Worm (Caenorhabditis elegans): ENCODE results near the gene hpo-26.

hpo-26 gene

ce11 chrV:6487878-6488277 lies 45.0 kb downstream of the hpo-26 start (continued):
- TF ChIP-seq jun-1 (tag; optimal IDR thresholded peaks at IDR 0.05) (no peak), gei-8 (GFP tag; optimal IDR thresholded peaks at IDR 0.05) (peak; percentile 21), dmd-6 (GFP tag; IDR thresholded peaks at IDR 0.05) (peak; percentile 35; the same call in 1 of the 2 replicates), dve-1 (tag; optimal IDR thresholded peaks at IDR 0.05; ENCODE audit: insufficient read depth) (peak; percentile 30), php-3 (GFP tag; IDR thresholded peaks at IDR 0.05) (no peak), ceh-62 (tag; optimal IDR thresholded peaks at IDR 0.05) (no peak), mep-1 (tag; optimal IDR thresholded peaks at IDR 0.05) (peak; percentile 31), ceh-44 (GFP tag; IDR thresholded peaks at IDR 0.05) (no peak), saeg-2 (GFP tag; IDR thresholded peaks at IDR 0.05) (no peak), ZK546.5 (tag; optimal IDR thresholded peaks at IDR 0.05) (no peak), lin-1 (GFP tag; IDR thresholded peaks at IDR 0.05) (peak; percentile 30; the same call in 1 of the 2 replicates), ces-1 (GFP tag; optimal IDR thresholded peaks at IDR 0.05) (no peak), sdz-12 (GFP tag; optimal IDR thresholded peaks at IDR 0.05) (no peak), lsy-2 (tag; optimal IDR thresholded peaks at IDR 0.05) (peak in 1 of 2 experiments; percentile 8), nhr-48 (tag; optimal IDR thresholded peaks at IDR 0.05) (no peak), unc-39 (tag; optimal IDR thresholded peaks at IDR 0.05) (no peak), nhr-77 (tag; optimal IDR thresholded peaks at IDR 0.05) (peak; percentile 69), dpl-1 (GFP tag; optimal IDR thresholded peaks at IDR 0.05) (no peak), zfp-3 (GFP tag; conservative IDR thresholded peaks at IDR 0.05) (peak; percentile 77), tra-1 (GFP tag; IDR thresholded peaks at IDR 0.05) (peak; percentile 53; the same call in 1 of the 2 replicates), lin-15B (tag; optimal IDR thresholded peaks at IDR 0.05) (peak; percentile 14), ceh-32 (tag; optimal IDR thresholded peaks at IDR 0.05; ENCODE audit: poor library complexity) (no peak)

- TF ChIP-seq aha-1 (tag) (peak; percentile 55), ctbp-1 (GFP tag; IDR thresholded peaks at IDR 0.05) (no peak)
Observed at ce11 chrV:6485109-6485508, 47.8 kb downstream of the hpo-26 start.
